Fruit fly (Drosophila melanogaster) Kc167 (cell line): ENCODE measurements around the gene CG34393.

ENCODE experiments used
- Sin3A ChIP-seq: fragments of >200 bp; optimal IDR thresholded peaks from 2 replicates; lab custom pipeline; 2018; ENCODE audit warnings: missing external identifiers
- h ChIP-seq: fragments of >200 bp; optimal IDR thresholded peaks from 3 replicates; lab custom pipeline; 2018; ENCODE audit warnings: missing external identifiers
- insv ChIP-seq: fragments of >200 bp; optimal IDR thresholded peaks from 3 replicates; lab custom pipeline; 2018; ENCODE audit warnings: missing external identifiers
- ttk ChIP-seq: sonication (Bioruptor generic); optimal IDR thresholded peaks from 2 replicates; lab custom pipeline; 2017; ENCODE audit warnings: missing external identifiers

- TF ChIP-seq insv (lab: Kevin White, UChicago) (no peak), Sin3A (no peak), h (lab: Kevin White, UChicago) (no peak), ttk (no peak)
Measured at dm6 chr2L:3131641-3132040, 68.7 kb downstream of the CG34393 start.
